Worm (Caenorhabditis elegans) whole organism, L3 larva: ENCODE data around the gene F09E5.7.

Experiments used
- aly-2 ChIP-seq: fragments of 150-350 bp; optimal IDR thresholded peaks from 2 replicates; lab custom pipeline; 2014; ENCODE audit warnings: missing biosample characterization, missing genetic modification characterization
- ama-1 ChIP-seq: fragments of 150-350 bp; optimal IDR thresholded peaks from 2 replicates; lab custom pipeline; 2018
- daf-12 ChIP-seq: fragments of 150-350 bp; optimal IDR thresholded peaks from 2 replicates; lab custom pipeline; 2014; ENCODE audit warnings: missing biosample characterization, missing genetic modification reagents, missing genetic modification characterization
- egl-27 ChIP-seq: sonication (generic microtip); optimal IDR thresholded peaks from 4 replicates; lab custom pipeline; 2017; ENCODE audit warnings: missing biosample characterization, missing genetic modification reagents, missing genetic modification characterization
- elt-3 ChIP-seq, 3 experiments: fragments of 150-350 bp in 1 of 3; sonication (generic microtip) in 2 of 3; optimal IDR thresholded peaks; 2 replicates in 2 of 3; 4 replicates in 1 of 3; lab custom pipeline; 2014 to 2017; ENCODE audit warnings: missing biosample characterization in 3 of 3, missing genetic modification characterization in 3 of 3
- fkh-10 ChIP-seq: sonication (generic microtip); optimal IDR thresholded peaks from 2 replicates; lab custom pipeline; 2017; ENCODE audit warnings: missing biosample characterization, missing genetic modification reagents, missing genetic modification characterization
- fos-1 ChIP-seq: fragments of 150-350 bp; optimal IDR thresholded peaks from 2 replicates; lab custom pipeline; 2014; ENCODE audit warnings: missing biosample characterization, missing genetic modification characterization
- nhr-12 ChIP-seq: fragments of 150-350 bp; optimal IDR thresholded peaks from 2 replicates; lab custom pipeline; 2014; ENCODE audit warnings: missing biosample characterization, missing genetic modification characterization
- nhr-28 ChIP-seq: fragments of 150-350 bp; optimal IDR thresholded peaks from 2 replicates; lab custom pipeline; 2014; ENCODE audit warnings: missing biosample characterization, missing genetic modification characterization
- snpc-4 ChIP-seq: fragments of 150-350 bp; optimal IDR thresholded peaks from 2 replicates; lab custom pipeline; 2014; ENCODE audit warnings: missing biosample characterization, missing genetic modification characterization

ce11 chrII:5389831-5390323 is 38.0 kb downstream of the F09E5.7 start, which contains the start of gene ndx-6:
- TF ChIP-seq daf-12 (tag; lab: Kevin White, UChicago) = no peak
- TF ChIP-seq ama-1 (lab: Kevin White, UChicago) = peak; percentile 73
- TF ChIP-seq elt-3 (tag; optimal IDR thresholded peaks at IDR 0.05; lab: Kevin White, UChicago) = no peak
- no peak for TF ChIP-seq fkh-10
- TF ChIP-seq nhr-12 (tag; lab: Kevin White, UChicago) = no peak
- no peak for TF ChIP-seq egl-27 (tag; lab: Kevin White, UChicago)
- peak; percentile 75 for TF ChIP-seq snpc-4 (tag; lab: Kevin White, UChicago)
- no peak for TF ChIP-seq fos-1 (tag; lab: Kevin White, UChicago)
- peak; percentile 5 for TF ChIP-seq aly-2 (tag; lab: Kevin White, UChicago)
- no peak for TF ChIP-seq nhr-28
